Worm (Caenorhabditis elegans) whole organism, mixed stage, embryonic: ENCODE measurements around the gene fbxa-100.

ENCODE experiments used
- flh-1 ChIP-seq: fragments of 200-800 bp; sonication (Bioruptor generic); optimal IDR thresholded peaks from 2 replicates; lab custom pipeline; 2018; ENCODE audit warnings: mild to moderate bottlenecking, missing genetic modification characterization, moderate library complexity, missing compliant biosample characterization
- ztf-11 ChIP-seq: fragments of 150-350 bp; optimal IDR thresholded peaks from 2 replicates; lab custom pipeline; 2014; ENCODE audit warnings: missing biosample characterization, missing genetic modification characterization

ce11 chrV:16080678-16081077 lies 18.8 kb upstream of the fbxa-100 start:
- no peak for TF ChIP-seq flh-1
- TF ChIP-seq ztf-11 (tag; lab: Kevin White, UChicago) = no peak
